Fruit fly (Drosophila melanogaster): ENCODE data around the gene CG6761.

dm6 chr3L:9678007-9678497, 25.3 kb downstream of the CG6761 start:
- no peak for TF ChIP-seq crp (GFP tag; optimal IDR thresholded peaks at IDR 0.05)
- TF ChIP-seq Sry-β (GFP tag; optimal IDR thresholded peaks at IDR 0.05) = no peak
- no peak for TF ChIP-seq GATAe (GFP tag; conservative IDR thresholded peaks at IDR 0.05)
- no peak for TF ChIP-seq Taf1 (GFP tag; IDR thresholded peaks at IDR 0.05)
